Fruit fly (Drosophila melanogaster): ENCODE measurements around the gene Bsg.

DNA sequence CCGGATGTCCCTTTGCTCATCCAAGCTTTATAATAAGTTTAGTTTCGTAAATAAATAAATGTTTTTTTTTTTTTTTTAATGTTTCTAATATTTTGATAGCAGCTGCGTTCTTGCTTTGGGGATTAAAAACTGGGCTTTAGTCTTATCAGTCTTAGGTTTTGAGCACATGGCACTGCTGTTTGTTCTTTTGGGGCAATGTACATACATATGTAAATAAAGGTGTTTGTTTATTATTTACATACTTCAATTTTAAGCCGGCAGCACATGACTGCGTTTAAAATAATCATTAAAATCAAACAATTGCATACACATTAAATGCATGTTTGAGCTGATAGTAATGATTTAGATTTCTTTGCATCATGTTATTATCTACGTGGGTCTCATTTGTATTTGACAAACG is 81.0 kb downstream of the Bsg start:
- no peak for TF ChIP-seq psq (optimal IDR thresholded peaks at IDR 0.05)
- TF ChIP-seq Myc (optimal IDR thresholded peaks at IDR 0.05), result no peak
- TF ChIP-seq h (optimal IDR thresholded peaks at IDR 0.05), result no peak
- no peak for TF ChIP-seq Sin3A (optimal IDR thresholded peaks at IDR 0.05)
